Worm (Caenorhabditis elegans): ENCODE results near the gene ctsa-3.1.

DNA sequence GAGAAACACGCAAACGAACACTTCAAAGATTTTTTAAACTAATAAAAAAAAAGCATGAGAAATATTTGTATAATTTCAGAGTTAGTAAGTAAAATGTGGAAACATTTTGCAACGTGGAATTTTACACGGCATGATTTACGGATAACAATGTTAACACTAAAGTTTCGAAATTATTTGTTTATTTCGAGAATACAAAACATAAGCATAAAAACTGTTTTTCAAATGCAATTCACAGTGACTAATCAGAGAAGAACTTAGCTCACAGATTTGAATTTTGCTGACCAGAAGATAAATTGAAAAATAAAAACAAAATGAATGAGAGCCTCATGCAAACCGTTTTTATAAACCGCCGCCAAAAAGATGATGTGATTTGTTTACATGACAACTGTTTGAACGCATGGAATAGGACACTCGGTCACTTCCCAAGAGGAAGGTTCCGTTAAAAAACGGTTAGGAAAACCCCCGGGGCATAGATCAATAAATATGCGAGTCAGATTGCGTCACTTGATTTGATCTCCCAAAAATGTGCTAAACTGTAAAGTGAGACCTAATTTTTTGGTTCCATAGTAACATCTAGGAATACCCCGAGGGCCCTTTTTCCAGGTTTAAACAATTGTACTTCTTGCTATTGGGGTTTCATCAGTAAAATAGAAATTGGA is 6.7 kb upstream of the ctsa-3.1 start, which contains the start of gene clh-3:
- TF ChIP-seq attf-3 (GFP tag; conservative IDR thresholded peaks at IDR 0.05), result no peak
- no peak for TF ChIP-seq bed-2 (GFP tag; IDR thresholded peaks at IDR 0.05)
- TF ChIP-seq madf-8 (GFP tag; conservative IDR thresholded peaks at IDR 0.05), result peak; percentile 36
- TF ChIP-seq snpc-4 (GFP tag; optimal IDR thresholded peaks at IDR 0.05), result no peak
- TF ChIP-seq snpc-4 (tag; optimal IDR thresholded peaks at IDR 0.05), result no peak
- no peak for TF ChIP-seq nhr-27 (tag; optimal IDR thresholded peaks at IDR 0.05)
- no peak for TF ChIP-seq nfyb-1 (GFP tag; IDR thresholded peaks at IDR 0.05)
- TF ChIP-seq nfya-2 (GFP tag; IDR thresholded peaks at IDR 0.05), result no peak
